Worm (Caenorhabditis elegans): Measurements from ENCODE around the gene lin-49.

The lin-49 gene

ce11 chrIV:8626294-8626693 lies 5.8 kb downstream of the lin-49 start:
- TF ChIP-seq alr-1 (tag; optimal IDR thresholded peaks at IDR 0.05), result no peak
- TF ChIP-seq C34F6.9 (tag; optimal IDR thresholded peaks at IDR 0.05), result peak; percentile 7

ce11 chrIV:8627328-8627727 lies 6.8 kb downstream of the lin-49 start, which contains the start of gene F42A9.11:
F42A9.11 (plus strand) TSS chrIV:8627637.
- no peak for TF ChIP-seq nhr-12 (tag; optimal IDR thresholded peaks at IDR 0.05)
- TF ChIP-seq peb-1 (tag; optimal IDR thresholded peaks at IDR 0.05), result no peak
- TF ChIP-seq mbf-1 (tag; optimal IDR thresholded peaks at IDR 0.05), result no peak
- no peak for TF ChIP-seq elt-3 (tag; optimal IDR thresholded peaks at IDR 0.05)
- TF ChIP-seq blmp-1 (tag; optimal IDR thresholded peaks at IDR 0.05; ENCODE audit: insufficient read depth), result peak; percentile 53
- TF ChIP-seq gmeb-1 (tag; optimal IDR thresholded peaks at IDR 0.05), result no peak
- no peak for TF ChIP-seq R02D3.7 (tag; optimal IDR thresholded peaks at IDR 0.05)
- peak; percentile 50 for TF ChIP-seq nhr-25 (tag; optimal IDR thresholded peaks at IDR 0.05)
- peak; percentile 61 for TF ChIP-seq F13H6.1 (tag; optimal IDR thresholded peaks at IDR 0.05)
- peak; percentile 57 for TF ChIP-seq fos-1 (tag; optimal IDR thresholded peaks at IDR 0.05)
- peak; percentile 55 for TF ChIP-seq sma-3 (GFP tag; optimal IDR thresholded peaks at IDR 0.05)
- TF ChIP-seq unc-39 (tag; optimal IDR thresholded peaks at IDR 0.05), result no peak
- TF ChIP-seq sma-9 (GFP tag; optimal IDR thresholded peaks at IDR 0.05), result peak; percentile 4
- no peak for TF ChIP-seq sma-9 (tag; optimal IDR thresholded peaks at IDR 0.05)
- no peak for TF ChIP-seq ztf-4 (tag; optimal IDR thresholded peaks at IDR 0.05)
- no peak for TF ChIP-seq nhr-237 (tag; optimal IDR thresholded peaks at IDR 0.05)
- TF ChIP-seq C34F6.9 (tag; optimal IDR thresholded peaks at IDR 0.05), result peak; percentile 46
- TF ChIP-seq ztf-11 (tag; optimal IDR thresholded peaks at IDR 0.05), result no peak
- TF ChIP-seq unc-55 (GFP tag; optimal IDR thresholded peaks at IDR 0.05), result no peak
- TF ChIP-seq sem-4 (tag; optimal IDR thresholded peaks at IDR 0.05), result peak; percentile 19
- TF ChIP-seq lsy-2 (tag; optimal IDR thresholded peaks at IDR 0.05), result peak in 1 of 2 experiments; percentile 1
- TF ChIP-seq lin-11 (tag; optimal IDR thresholded peaks at IDR 0.05), result no peak
- TF ChIP-seq nhr-129 (tag; optimal IDR thresholded peaks at IDR 0.05), result peak; percentile 55
- TF ChIP-seq egl-27 (tag; optimal IDR thresholded peaks at IDR 0.05), result peak; percentile 16
- TF ChIP-seq lin-39 (tag; optimal IDR thresholded peaks at IDR 0.05), result no peak
- no peak for TF ChIP-seq aly-2 (tag; optimal IDR thresholded peaks at IDR 0.05)
- no peak for TF ChIP-seq lin-13 (GFP tag; optimal IDR thresholded peaks at IDR 0.05)

- TF ChIP-seq Y55F3AM.14 (GFP tag; optimal IDR thresholded peaks at IDR 0.05), result no peak
- TF ChIP-seq sma-9 (GFP tag; optimal IDR thresholded peaks at IDR 0.05), result no peak
- no peak for TF ChIP-seq sma-9 (tag; optimal IDR thresholded peaks at IDR 0.05)
- TF ChIP-seq unc-39 (tag; optimal IDR thresholded peaks at IDR 0.05), result no peak
- no peak for TF ChIP-seq snpc-4 (tag; optimal IDR thresholded peaks at IDR 0.05)
- TF ChIP-seq nhr-10 (tag; optimal IDR thresholded peaks at IDR 0.05), result no peak
- TF ChIP-seq nhr-129 (tag; optimal IDR thresholded peaks at IDR 0.05), result no peak
- no peak for TF ChIP-seq elt-1 (tag; optimal IDR thresholded peaks at IDR 0.05)
- TF ChIP-seq gmeb-1 (tag; optimal IDR thresholded peaks at IDR 0.05), result no peak
- TF ChIP-seq elt-3 (tag; optimal IDR thresholded peaks at IDR 0.05), result no peak
- no peak for TF ChIP-seq nhr-11 (tag; optimal IDR thresholded peaks at IDR 0.05)
- TF ChIP-seq nhr-25 (tag; optimal IDR thresholded peaks at IDR 0.05), result no peak
- no peak for TF ChIP-seq ceh-82 (tag; optimal IDR thresholded peaks at IDR 0.05)
- no peak for TF ChIP-seq mab-5 (tag; optimal IDR thresholded peaks at IDR 0.05)
- no peak for TF ChIP-seq lin-11 (tag; optimal IDR thresholded peaks at IDR 0.05)
- TF ChIP-seq nhr-23 (tag; optimal IDR thresholded peaks at IDR 0.05), result no peak
- no peak for TF ChIP-seq alr-1 (tag; optimal IDR thresholded peaks at IDR 0.05)
- no peak for TF ChIP-seq ama-1 (optimal IDR thresholded peaks at IDR 0.05)
Measured at ce11 chrIV:8628262-8628661, 7.8 kb downstream of the lin-49 start.

- TF ChIP-seq peb-1 (tag; optimal IDR thresholded peaks at IDR 0.05) (no peak), unc-55 (GFP tag; optimal IDR thresholded peaks at IDR 0.05) (peak; percentile 65), alr-1 (tag; optimal IDR thresholded peaks at IDR 0.05) (no peak), crh-2 (tag; optimal IDR thresholded peaks at IDR 0.05) (peak; percentile 59), elt-1 (tag; optimal IDR thresholded peaks at IDR 0.05) (no peak), aly-2 (tag; optimal IDR thresholded peaks at IDR 0.05) (no peak), C34F6.9 (tag; optimal IDR thresholded peaks at IDR 0.05) (peak; percentile 59), nhr-6 (tag; optimal IDR thresholded peaks at IDR 0.05) (no peak), nhr-12 (tag; optimal IDR thresholded peaks at IDR 0.05) (no peak), nhr-11 (tag; optimal IDR thresholded peaks at IDR 0.05) (no peak), zag-1 (tag; optimal IDR thresholded peaks at IDR 0.05) (no peak), mdl-1 (tag; optimal IDR thresholded peaks at IDR 0.05) (peak in 1 of 2 experiments; percentile 36), unc-39 (tag; optimal IDR thresholded peaks at IDR 0.05) (no peak), ztf-1 (GFP tag; conservative IDR thresholded peaks at IDR 0.05) (no peak), nhr-129 (tag; optimal IDR thresholded peaks at IDR 0.05) (peak; percentile 83), F13H6.1 (tag; optimal IDR thresholded peaks at IDR 0.05) (peak; percentile 86), blmp-1 (tag; optimal IDR thresholded peaks at IDR 0.05; ENCODE audit: insufficient read depth) (no peak), mbf-1 (tag; optimal IDR thresholded peaks at IDR 0.05) (no peak), ceh-16 (tag; optimal IDR thresholded peaks at IDR 0.05) (no peak), ama-1 (optimal IDR thresholded peaks at IDR 0.05) (no peak), lin-39 (tag; optimal IDR thresholded peaks at IDR 0.05) (no peak), elt-3 (tag; optimal IDR thresholded peaks at IDR 0.05) (no peak), lin-13 (GFP tag; optimal IDR thresholded peaks at IDR 0.05) (no peak), nhr-21 (tag; optimal IDR thresholded peaks at IDR 0.05) (no peak), sem-4 (tag; optimal IDR thresholded peaks at IDR 0.05) (peak; percentile 56), sma-9 (GFP tag; optimal IDR thresholded peaks at IDR 0.05) (peak; percentile 63), sma-9 (tag; optimal IDR thresholded peaks at IDR 0.05) (no peak), lsy-2 (tag; optimal IDR thresholded peaks at IDR 0.05) (peak; percentile 35 to 59), ztf-11 (tag; optimal IDR thresholded peaks at IDR 0.05) (no peak), lin-11 (tag; optimal IDR thresholded peaks at IDR 0.05) (no peak), nhr-237 (tag; optimal IDR thresholded peaks at IDR 0.05) (no peak), unc-62 (GFP tag; optimal IDR thresholded peaks at IDR 0.05) (no peak)
Measured at ce11 chrIV:8629609-8630052, 9.1 kb downstream of the lin-49 start.

Data from whole organism, L2 larva.